Worm (Caenorhabditis elegans): Measurements from ENCODE around the gene plpp-1.1.

DNA sequence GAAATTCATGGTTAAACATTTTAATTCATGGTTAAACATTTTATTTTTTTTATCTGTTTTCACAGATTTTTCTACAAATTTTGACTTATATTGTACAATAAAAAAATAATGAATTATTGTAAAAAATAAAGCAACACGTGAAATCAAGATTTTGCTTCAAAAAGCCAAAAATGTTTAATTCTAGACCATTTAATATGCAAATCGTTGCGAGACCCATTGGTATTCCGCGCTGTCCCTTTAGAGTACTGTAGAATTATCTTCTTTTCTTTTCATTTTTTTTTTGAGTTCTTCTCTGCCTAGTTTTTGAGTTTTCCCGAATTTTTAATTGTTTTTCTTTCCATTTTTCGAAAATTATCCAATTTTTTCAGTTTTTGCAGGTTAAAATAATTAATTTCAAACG, 6.3 kb upstream of the plpp-1.1 start, which contains the start of gene Y14H12B.1:
- TF ChIP-seq nhr-11 (tag; optimal IDR thresholded peaks at IDR 0.05), result no peak
- no peak for TF ChIP-seq nhr-237 (tag; optimal IDR thresholded peaks at IDR 0.05)
- TF ChIP-seq aly-2 (tag; optimal IDR thresholded peaks at IDR 0.05), result no peak
- no peak for TF ChIP-seq elt-3 (tag; optimal IDR thresholded peaks at IDR 0.05)
- TF ChIP-seq mdl-1 (tag; optimal IDR thresholded peaks at IDR 0.05), result no peak
- TF ChIP-seq nhr-25 (tag; optimal IDR thresholded peaks at IDR 0.05), result no peak
- TF ChIP-seq nhr-6 (tag; optimal IDR thresholded peaks at IDR 0.05), result no peak
- no peak for TF ChIP-seq nhr-10 (tag; optimal IDR thresholded peaks at IDR 0.05)
- TF ChIP-seq lin-39 (tag; optimal IDR thresholded peaks at IDR 0.05), result no peak
- no peak for TF ChIP-seq lsy-2 (tag; optimal IDR thresholded peaks at IDR 0.05)
- TF ChIP-seq nhr-21 (tag; optimal IDR thresholded peaks at IDR 0.05), result no peak
